Worm (Caenorhabditis elegans) whole organism, young adult: ENCODE results near the gene F40G12.10.

Source experiments
- B0019.2 ChIP-seq: fragments of 200-800 bp; sonication (Bioruptor generic); conservative IDR thresholded peaks from 2 replicates; pipeline ENCODE4 v1.3.6; 2022; ENCODE audit warnings: missing genetic modification reagents, missing genetic modification characterization, missing compliant biosample characterization
- B0336.3 ChIP-seq: fragments of 200-800 bp; sonication (Bioruptor generic); IDR thresholded peaks from 2 replicates; pipeline ENCODE4 v1.3.6; 2022; ENCODE audit warnings: missing genetic modification characterization, missing compliant biosample characterization
- C06A6.2 ChIP-seq: fragments of 200-800 bp; sonication (Bioruptor generic); conservative IDR thresholded peaks from 2 replicates; pipeline ENCODE4 v1.3.6; 2022; ENCODE audit warnings: missing genetic modification characterization, missing compliant biosample characterization
- F10E7.11 ChIP-seq: sonication (generic microtip); optimal IDR thresholded peaks from 2 replicates; lab custom pipeline; 2017; ENCODE audit warnings: mild to moderate bottlenecking, missing genetic modification characterization, moderate library complexity, missing compliant biosample characterization
- F23B12.7 ChIP-seq: sonication (generic microtip); optimal IDR thresholded peaks from 2 replicates; lab custom pipeline; 2017; ENCODE audit warnings: missing genetic modification characterization, mild to moderate bottlenecking, missing compliant biosample characterization, antibody characterized with exemption, moderate library complexity; ENCODE audit not compliant: insufficient read depth
- F33H1.4 ChIP-seq: fragments of 200-800 bp; sonication (Bioruptor generic); IDR thresholded peaks from 2 replicates; pipeline ENCODE4 v1.3.6; 2022; ENCODE audit warnings: missing genetic modification reagents, missing genetic modification characterization, missing compliant biosample characterization
- F39B2.1 ChIP-seq: fragments of 200-800 bp; sonication (Bioruptor generic); IDR thresholded peaks from 2 replicates; pipeline ENCODE4 v1.3.6; 2022; ENCODE audit warnings: missing genetic modification reagents, missing genetic modification characterization, missing compliant biosample characterization
- K11D2.4 ChIP-seq: fragments of 200-800 bp; sonication (Bioruptor generic); IDR thresholded peaks from 2 replicates; pipeline ENCODE4 v1.3.6; 2022; ENCODE audit warnings: missing genetic modification reagents, missing genetic modification characterization, missing compliant biosample characterization
- T07F8.4 ChIP-seq: sonication (generic microtip); optimal IDR thresholded peaks from 2 replicates; lab custom pipeline; 2016; ENCODE audit warnings: mild to moderate bottlenecking, missing genetic modification characterization, moderate library complexity, missing compliant biosample characterization
- T26A5.8 ChIP-seq: sonication (generic microtip); optimal IDR thresholded peaks from 2 replicates; lab custom pipeline; 2016; ENCODE audit warnings: missing genetic modification characterization, missing compliant biosample characterization
- Y53F4B.3 ChIP-seq: fragments of 200-800 bp; sonication (Bioruptor generic); IDR thresholded peaks from 2 replicates; pipeline ENCODE4 v1.3.6; 2022; ENCODE audit warnings: missing genetic modification reagents, missing genetic modification characterization, missing compliant biosample characterization
- Y67H2A.10 ChIP-seq: fragments of 200-800 bp; sonication (Bioruptor generic); conservative IDR thresholded peaks from 2 replicates; pipeline ENCODE4 v1.3.6; 2022; ENCODE audit warnings: missing genetic modification reagents, missing genetic modification characterization, missing compliant biosample characterization
- aptf-2 ChIP-seq: fragments of 200-800 bp; sonication (Bioruptor generic); conservative IDR thresholded peaks from 2 replicates; pipeline ENCODE4 v1.3.6; 2022; ENCODE audit warnings: missing genetic modification reagents, missing genetic modification characterization, missing compliant biosample characterization
- aptf-3 ChIP-seq: fragments of 200-800 bp; sonication (Bioruptor generic); IDR thresholded peaks from 2 replicates; pipeline ENCODE4 v1.3.6; 2022; ENCODE audit warnings: missing genetic modification characterization, missing compliant biosample characterization
- attf-5 ChIP-seq: fragments of 200-800 bp; sonication (Bioruptor generic); optimal IDR thresholded peaks from 2 replicates; lab custom pipeline; 2018; ENCODE audit warnings: mild to moderate bottlenecking, missing genetic modification characterization, missing compliant biosample characterization
- cebp-2 ChIP-seq: fragments of 200-800 bp; sonication (Bioruptor generic); IDR thresholded peaks from 2 replicates; pipeline ENCODE4 v1.3.6; 2022; ENCODE audit warnings: missing genetic modification characterization, missing compliant biosample characterization
- ceh-27 ChIP-seq: fragments of 200-800 bp; sonication (Bioruptor generic); optimal IDR thresholded peaks from 2 replicates; lab custom pipeline; 2018; ENCODE audit warnings: mild to moderate bottlenecking, missing genetic modification characterization, moderate library complexity, missing compliant biosample characterization
- ceh-79 ChIP-seq: sonication (generic microtip); optimal IDR thresholded peaks from 2 replicates; lab custom pipeline; 2017; ENCODE audit warnings: mild to moderate bottlenecking, missing genetic modification characterization, missing compliant biosample characterization
- chd-7 ChIP-seq: sonication (generic microtip); optimal IDR thresholded peaks from 2 replicates; lab custom pipeline; 2016; ENCODE audit warnings: mild to moderate bottlenecking, missing genetic modification characterization, moderate library complexity, missing compliant biosample characterization
- dpff-1 ChIP-seq: sonication (generic microtip); optimal IDR thresholded peaks from 2 replicates; lab custom pipeline; 2017; ENCODE audit warnings: mild to moderate bottlenecking, missing genetic modification characterization, missing compliant biosample characterization
- efl-1 ChIP-seq: fragments of 150-350 bp; optimal IDR thresholded peaks from 2 replicates; lab custom pipeline; 2014; ENCODE audit warnings: missing biosample characterization, missing genetic modification reagents, missing genetic modification characterization
- him-1 ChIP-seq: sonication (generic microtip); optimal IDR thresholded peaks from 2 replicates; lab custom pipeline; 2016; ENCODE audit warnings: missing genotype, missing genetic modification reagents, missing genetic modification characterization, missing compliant biosample characterization
- hmg-1.2 ChIP-seq: fragments of 200-800 bp; sonication (Bioruptor generic); IDR thresholded peaks from 2 replicates; pipeline ENCODE4 v1.3.6; 2022; ENCODE audit warnings: missing genetic modification reagents, missing genetic modification characterization, missing compliant biosample characterization
- hrde-1 ChIP-seq: sonication (generic microtip); optimal IDR thresholded peaks from 2 replicates; lab custom pipeline; 2016; ENCODE audit warnings: missing genetic modification characterization, mild to moderate bottlenecking, missing compliant biosample characterization, moderate library complexity, missing genotype, missing genetic modification reagents, borderline replicate concordance
- lir-1 ChIP-seq: fragments of 200-800 bp; sonication (Bioruptor generic); conservative IDR thresholded peaks from 2 replicates; pipeline ENCODE4 v1.3.6; 2022; ENCODE audit warnings: missing genetic modification reagents, missing genetic modification characterization, missing compliant biosample characterization
- madf-3 ChIP-seq: fragments of 200-800 bp; sonication (Bioruptor generic); IDR thresholded peaks from 2 replicates; pipeline ENCODE4 v1.3.6; 2022; ENCODE audit warnings: missing genetic modification reagents, missing genetic modification characterization, missing compliant biosample characterization
- madf-6 ChIP-seq: fragments of 200-800 bp; sonication (Bioruptor generic); IDR thresholded peaks from 2 replicates; pipeline ENCODE4 v1.3.6; 2022; ENCODE audit warnings: missing genetic modification reagents, missing genetic modification characterization, missing compliant biosample characterization
- madf-8 ChIP-seq: fragments of 200-800 bp; sonication (Bioruptor generic); conservative IDR thresholded peaks from 2 replicates; pipeline ENCODE4 v1.3.6; 2022; ENCODE audit warnings: missing genetic modification reagents, missing genetic modification characterization, missing compliant biosample characterization
- nfyb-1 ChIP-seq: fragments of 200-800 bp; sonication (Bioruptor generic); IDR thresholded peaks from 2 replicates; pipeline ENCODE4 v1.3.6; 2022; ENCODE audit warnings: missing genetic modification reagents, missing genetic modification characterization, missing compliant biosample characterization
- nhr-80 ChIP-seq: sonication (generic microtip); optimal IDR thresholded peaks from 2 replicates; lab custom pipeline; 2016; ENCODE audit warnings: missing genetic modification characterization, missing compliant biosample characterization
- nhr-90 ChIP-seq: sonication (generic microtip); optimal IDR thresholded peaks from 2 replicates; lab custom pipeline; 2016; ENCODE audit warnings: missing genotype, mild to moderate bottlenecking, missing genetic modification characterization, missing compliant biosample characterization
- pha-4 ChIP-seq: fragments of 150-350 bp; sonication (generic microtip); optimal IDR thresholded peaks from 2 replicates; lab custom pipeline; 2014; ENCODE audit warnings: missing biosample characterization, missing genetic modification reagents, missing genetic modification characterization
- rpc-1 ChIP-seq, 2 experiments: fragments of 150-350 bp in 1 of 2; sonication (generic microtip) in 1 of 2; optimal IDR thresholded peaks; 2 replicates each; lab custom pipeline; 2014 to 2018; ENCODE audit warnings: missing biosample characterization in 1 of 2, missing genetic modification characterization in 1 of 2, missing genetic modification reagents in 1 of 2, missing genotype in 1 of 2
- sdz-38 ChIP-seq: sonication (generic microtip); optimal IDR thresholded peaks from 2 replicates; lab custom pipeline; 2016; ENCODE audit warnings: missing genotype, missing genetic modification characterization, missing compliant biosample characterization
- snpc-1.1 ChIP-seq: sonication (generic microtip); optimal IDR thresholded peaks from 2 replicates; lab custom pipeline; 2017; ENCODE audit warnings: missing genetic modification characterization, mild to moderate bottlenecking, missing compliant biosample characterization, antibody characterized with exemption, moderate library complexity, missing genotype, missing genetic modification reagents; ENCODE audit not compliant: insufficient read depth
- snpc-3.4 ChIP-seq: sonication (generic microtip); optimal IDR thresholded peaks from 2 replicates; lab custom pipeline; 2017; ENCODE audit warnings: missing genetic modification characterization, mild to moderate bottlenecking, missing compliant biosample characterization, antibody characterized with exemption, moderate library complexity, missing genotype, missing genetic modification reagents
- tbx-9 ChIP-seq: sonication (generic microtip); optimal IDR thresholded peaks from 2 replicates; lab custom pipeline; 2016; ENCODE audit warnings: borderline replicate concordance, missing genetic modification characterization, inconsistent platforms, missing compliant biosample characterization
- unc-130 ChIP-seq: sonication (generic microtip); optimal IDR thresholded peaks from 2 replicates; lab custom pipeline; 2016; ENCODE audit warnings: missing genetic modification reagents, missing genetic modification characterization, missing compliant biosample characterization
- xnd-1 ChIP-seq: sonication (generic microtip); optimal IDR thresholded peaks from 2 replicates; lab custom pipeline; 2016; ENCODE audit warnings: missing genotype, missing genetic modification reagents, missing genetic modification characterization, missing compliant biosample characterization
- ztf-22 ChIP-seq: fragments of 200-800 bp; sonication (Bioruptor generic); optimal IDR thresholded peaks from 2 replicates; lab custom pipeline; 2018; ENCODE audit warnings: mild to moderate bottlenecking, missing genetic modification characterization, moderate library complexity, missing compliant biosample characterization

Gene F40G12.10

ce11 chrV:14293667-14294194 is 10.4 kb downstream of the F40G12.10 start, which contains the start of gene F14D7.2 (continued):
- TF ChIP-seq aptf-2 (GFP tag; lab: Robert Waterston, UW), result peak; percentile 99
- TF ChIP-seq C06A6.2 (GFP tag; lab: Robert Waterston, UW), result no peak
- peak; percentile 50 for TF ChIP-seq xnd-1 (tag; lab: Kevin White, UChicago)
- no peak for TF ChIP-seq ceh-79 (tag; lab: Kevin White, UChicago)
- TF ChIP-seq snpc-3.4, result no peak
- TF ChIP-seq madf-6 (GFP tag; lab: Robert Waterston, UW), result peak; percentile 80
- no peak for TF ChIP-seq nhr-80 (tag; lab: Kevin White, UChicago)
- TF ChIP-seq aptf-3 (GFP tag; lab: Robert Waterston, UW), result peak; percentile 98
- peak; percentile 42; the same call in 1 of the 2 replicates for TF ChIP-seq hmg-1.2 (GFP tag; lab: Robert Waterston, UW)
- no peak for TF ChIP-seq cebp-2
- TF ChIP-seq F33H1.4 (GFP tag; lab: Robert Waterston, UW), result 0 out of 2 replicates have a peak, but pooled peaks have one; percentile 15
- no peak for TF ChIP-seq unc-130
- TF ChIP-seq K11D2.4 (GFP tag; lab: Robert Waterston, UW), result no peak
- TF ChIP-seq tbx-9 (tag; lab: Kevin White, UChicago), result no peak
- TF ChIP-seq him-1 (tag; lab: Kevin White, UChicago), result no peak
- TF ChIP-seq B0336.3 (GFP tag; lab: Robert Waterston, UW), result no peak
- no peak for TF ChIP-seq F10E7.11 (tag; lab: Kevin White, UChicago)
- TF ChIP-seq hrde-1 (tag; lab: Kevin White, UChicago), result no peak
- TF ChIP-seq B0019.2 (GFP tag; lab: Robert Waterston, UW), result no peak
- TF ChIP-seq snpc-1.1 (tag; lab: Kevin White, UChicago), result no peak
- no peak for TF ChIP-seq Y53F4B.3 (GFP tag; lab: Robert Waterston, UW)
- no peak for TF ChIP-seq Y67H2A.10 (GFP tag; lab: Robert Waterston, UW)
- TF ChIP-seq madf-3 (GFP tag; lab: Robert Waterston, UW), result no peak
- no peak for TF ChIP-seq sdz-38 (tag; lab: Kevin White, UChicago)
- TF ChIP-seq pha-4 (tag; lab: Kevin White, UChicago), result no peak
- TF ChIP-seq rpc-1 (optimal IDR thresholded peaks at IDR 0.05; lab: Kevin White, UChicago), result no peak
- no peak for TF ChIP-seq rpc-1 (tag; optimal IDR thresholded peaks at IDR 0.05; lab: Kevin White, UChicago)
- no peak for TF ChIP-seq F39B2.1 (GFP tag; lab: Robert Waterston, UW)
- peak; percentile 71 for TF ChIP-seq efl-1
- TF ChIP-seq madf-8 (GFP tag; lab: Robert Waterston, UW), result peak; percentile 62
- TF ChIP-seq ceh-27 (GFP tag; lab: Kevin White, UChicago), result no peak
- TF ChIP-seq nfyb-1 (GFP tag; lab: Robert Waterston, UW), result no peak

DNA sequence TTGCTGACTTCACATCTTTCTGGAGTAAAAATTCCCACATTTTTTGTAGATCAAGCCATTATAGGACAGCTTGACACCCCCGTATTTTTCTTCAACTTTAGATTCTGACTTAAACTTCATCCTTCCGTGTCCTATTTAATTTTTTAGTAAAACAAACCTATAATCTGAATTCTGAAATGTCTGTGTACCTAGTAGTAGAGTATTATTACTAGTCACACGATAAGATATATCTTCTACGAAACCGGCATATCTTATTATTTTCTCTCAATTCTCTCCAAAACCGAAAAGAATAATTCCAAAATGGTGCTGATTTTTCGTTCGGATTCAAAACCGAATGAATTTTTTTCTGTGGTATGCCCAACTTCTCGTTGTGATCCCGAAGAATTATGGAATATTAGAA is 11.1 kb downstream of the F40G12.10 start, which contains the start of gene F14D7.9:
F14D7.9 (plus strand) TSS at position 301 of the 400 bp plus-strand sequence.
- TF ChIP-seq ceh-27 (GFP tag; lab: Kevin White, UChicago) (no peak), chd-7 (tag; lab: Kevin White, UChicago) (no peak)

ce11 chrV:14296499-14296898 is 13.2 kb downstream of the F40G12.10 start, which contains the start of gene F14D7.3:
F14D7.3 (plus strand) TSS chrV:14296799.
- TF ChIP-seq lir-1 (GFP tag; lab: Robert Waterston, UW) (no peak), ztf-22 (GFP tag; lab: Kevin White, UChicago) (no peak), B0019.2 (GFP tag; lab: Robert Waterston, UW) (no peak), F23B12.7 (tag; lab: Kevin White, UChicago) (no peak), F39B2.1 (GFP tag; lab: Robert Waterston, UW) (no peak), T07F8.4 (tag; lab: Kevin White, UChicago) (no peak), attf-5 (GFP tag; lab: Kevin White, UChicago) (no peak), K11D2.4 (GFP tag; lab: Robert Waterston, UW) (no peak), T26A5.8 (tag; lab: Kevin White, UChicago) (no peak), dpff-1 (tag; lab: Kevin White, UChicago) (no peak), nhr-90 (tag; lab: Kevin White, UChicago) (no peak), cebp-2 (no peak)
